Worm (Caenorhabditis elegans): ENCODE results near the gene inpp-4B.

Gene inpp-4B

DNA sequence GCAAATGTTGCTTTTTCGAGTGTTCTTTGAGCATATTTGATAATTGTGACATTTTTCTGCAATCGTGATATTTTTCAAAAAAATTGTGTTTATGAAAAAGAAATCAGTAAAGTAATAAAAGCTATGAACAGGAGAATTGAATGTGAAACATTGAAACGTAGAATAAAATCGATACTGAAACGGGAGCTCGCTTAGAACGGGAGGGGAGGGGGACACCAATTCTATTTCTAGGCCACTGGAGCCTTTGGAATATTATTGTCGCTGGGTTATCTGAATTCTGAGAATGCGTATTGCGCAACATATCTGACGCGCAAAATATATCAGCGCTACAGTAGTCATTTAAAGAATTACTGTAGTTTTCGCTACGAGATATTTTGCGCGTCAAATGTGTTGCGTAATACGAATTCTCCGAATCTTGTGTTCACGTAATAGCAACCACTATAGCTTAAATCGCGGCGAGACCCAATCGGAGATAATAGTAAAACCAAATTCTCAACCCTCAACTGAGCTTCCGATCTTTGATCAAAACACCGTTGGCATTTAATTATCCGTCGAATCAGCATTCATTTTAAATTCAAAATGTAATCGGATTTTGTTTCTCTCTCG, 54.7 kb downstream of the inpp-4B start, which contains the start of the genes blos-1 and best-18:
Gene blos-1, minus strand, starts transcription at position 58 of the 606 bp plus-strand sequence.
Gene best-18, plus strand, starts transcription at position 508 of the 606 bp plus-strand sequence.
- TF ChIP-seq lsy-2 (tag; optimal IDR thresholded peaks at IDR 0.05) (peak; percentile 2), unc-62 (GFP tag; optimal IDR thresholded peaks at IDR 0.05) (no peak), ces-1 (GFP tag; optimal IDR thresholded peaks at IDR 0.05) (peak; percentile 9), sptf-1 (tag; optimal IDR thresholded peaks at IDR 0.05) (no peak), zip-8 (tag; optimal IDR thresholded peaks at IDR 0.05) (peak; percentile 98)
